Worm (Caenorhabditis elegans): ENCODE measurements around the gene ubc-26.
A peak's percentile ranks its signal among the peaks of the same experiment; 100 is the strongest.

Gene ubc-26

ce11 chrII:2903748-2904147 is 3.6 kb upstream of the ubc-26 start:
- peak; percentile 96 for TF ChIP-seq set-16 (GFP tag; IDR thresholded peaks at IDR 0.05)
- no peak for TF ChIP-seq nhr-111 (GFP tag; optimal IDR thresholded peaks at IDR 0.05)
- TF ChIP-seq daf-12 (tag; optimal IDR thresholded peaks at IDR 0.05), result no peak
- TF ChIP-seq snpc-4 (tag; optimal IDR thresholded peaks at IDR 0.05), result no peak
- TF ChIP-seq spr-3 (GFP tag; optimal IDR thresholded peaks at IDR 0.05), result no peak
- TF ChIP-seq dmd-8 (GFP tag; IDR thresholded peaks at IDR 0.05), result no peak
- TF ChIP-seq nhr-6 (tag; optimal IDR thresholded peaks at IDR 0.05), result no peak
- no peak for TF ChIP-seq zfp-3 (GFP tag; conservative IDR thresholded peaks at IDR 0.05)
- no peak for TF ChIP-seq php-3 (GFP tag; IDR thresholded peaks at IDR 0.05)
- TF ChIP-seq daf-16 (GFP tag; optimal IDR thresholded peaks at IDR 0.05), result no peak
- TF ChIP-seq daf-16 (tag; optimal IDR thresholded peaks at IDR 0.05), result no peak
- no peak for TF ChIP-seq mxl-3 (GFP tag; optimal IDR thresholded peaks at IDR 0.05)
- TF ChIP-seq nhr-10 (tag; optimal IDR thresholded peaks at IDR 0.05), result no peak
- no peak for TF ChIP-seq daf-19 (GFP tag; conservative IDR thresholded peaks at IDR 0.05)
- no peak for TF ChIP-seq ceh-82 (tag; optimal IDR thresholded peaks at IDR 0.05)
- TF ChIP-seq R02D3.7 (tag; optimal IDR thresholded peaks at IDR 0.05), result no peak
- no peak for TF ChIP-seq duxl-1 (tag; optimal IDR thresholded peaks at IDR 0.05; ENCODE audit: poor library complexity)
- TF ChIP-seq aly-2 (tag; optimal IDR thresholded peaks at IDR 0.05), result no peak
- peak; percentile 63 for TF ChIP-seq aha-1 (tag)
- peak; percentile 64; the same call in 1 of the 2 replicates for TF ChIP-seq pha-4 (GFP tag; IDR thresholded peaks at IDR 0.05)
- TF ChIP-seq pha-4 (tag; optimal IDR thresholded peaks at IDR 0.05), result no peak
- TF ChIP-seq ZK337.2 (GFP tag; IDR thresholded peaks at IDR 0.05), result no peak
- TF ChIP-seq zag-1 (tag; optimal IDR thresholded peaks at IDR 0.05), result no peak
- no peak for TF ChIP-seq T26A8.4 (GFP tag; IDR thresholded peaks at IDR 0.05)
- TF ChIP-seq fkh-10 (GFP tag; optimal IDR thresholded peaks at IDR 0.05), result no peak
- TF ChIP-seq sdz-12 (GFP tag; optimal IDR thresholded peaks at IDR 0.05), result no peak

DNA sequence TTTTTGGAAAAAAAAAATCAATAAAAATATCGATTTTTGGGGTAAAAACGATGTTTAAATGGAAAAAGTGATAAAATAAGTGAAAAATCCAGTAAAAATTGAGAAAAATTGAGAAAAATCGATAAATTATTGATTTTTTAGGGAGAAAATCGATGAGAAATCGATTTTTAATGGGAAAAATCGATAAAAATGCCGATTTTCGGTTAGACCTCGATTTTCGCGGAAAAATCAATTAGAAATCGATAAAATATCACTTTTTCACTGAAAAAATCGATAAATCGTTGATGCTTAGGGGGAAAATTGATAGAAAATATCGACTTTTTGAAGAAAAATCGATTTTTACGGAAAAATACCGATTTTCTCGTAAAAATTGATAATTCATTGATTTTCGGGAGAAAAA is 1.0 kb upstream of the ubc-26 start:
- TF ChIP-seq egl-27 (tag; optimal IDR thresholded peaks at IDR 0.05) (no peak), daf-16 (GFP tag; optimal IDR thresholded peaks at IDR 0.05) (no peak), daf-16 (tag; optimal IDR thresholded peaks at IDR 0.05) (no peak), ceh-28 (tag; optimal IDR thresholded peaks at IDR 0.05) (peak; percentile 92)

- no peak for TF ChIP-seq zfp-2 (tag; optimal IDR thresholded peaks at IDR 0.05)
- no peak for TF ChIP-seq hif-1 (tag; optimal IDR thresholded peaks at IDR 0.05)
- TF ChIP-seq aly-2 (tag; optimal IDR thresholded peaks at IDR 0.05), result no peak
- TF ChIP-seq lim-7 (GFP tag; IDR thresholded peaks at IDR 0.05), result no peak
- TF ChIP-seq ceh-82 (tag; optimal IDR thresholded peaks at IDR 0.05), result no peak
Measured at ce11 chrII:2894295-2894694, 5.9 kb downstream of the ubc-26 start, which contains the start of gene sqv-2. Gene sqv-2, minus strand, starts transcription at chrII:2894395.

DNA sequence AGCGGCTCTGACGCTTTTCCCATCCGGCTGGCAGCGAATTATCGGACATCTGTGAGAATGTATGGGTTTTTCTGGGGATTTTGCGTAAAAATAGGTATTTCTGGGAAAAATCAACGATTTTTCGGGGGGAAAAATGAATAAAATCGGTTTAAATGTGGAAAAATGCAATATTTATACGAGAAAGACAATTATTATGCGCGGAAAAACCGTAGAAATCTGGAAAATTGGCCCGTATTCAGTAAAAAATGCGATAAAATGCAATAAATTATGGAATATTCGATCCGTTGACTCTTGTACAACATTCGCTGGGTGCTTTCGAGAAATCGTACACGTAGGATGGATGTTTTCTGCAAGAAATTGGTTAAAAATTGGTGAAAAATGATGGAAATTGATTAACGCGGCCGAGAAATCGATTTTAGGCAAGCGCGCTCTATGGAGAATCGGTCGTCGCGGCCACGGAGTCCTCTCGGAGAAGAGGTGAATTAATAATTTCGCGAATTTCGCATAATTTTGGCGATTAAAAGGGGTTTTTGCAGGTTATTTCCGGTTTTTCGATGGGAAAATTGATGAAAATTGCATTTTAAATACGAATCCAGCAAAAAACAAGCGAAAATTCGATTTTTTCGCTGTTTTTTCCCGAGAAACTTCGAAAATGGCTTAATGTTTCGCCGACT is 11.1 kb downstream of the ubc-26 start, which contains the start of gene pinn-1:
Gene pinn-1, minus strand, starts transcription at position 51 of the 674 bp plus-strand sequence.
- TF ChIP-seq dmd-8 (GFP tag; IDR thresholded peaks at IDR 0.05) (no peak), tag-97 (GFP tag; IDR thresholded peaks at IDR 0.05) (peak; percentile 87; the same call in 1 of the 2 replicates), daf-8 (GFP tag; IDR thresholded peaks at IDR 0.05) (no peak), F37D6.2 (tag; optimal IDR thresholded peaks at IDR 0.05) (peak; percentile 65), nhr-10 (tag; optimal IDR thresholded peaks at IDR 0.05) (no peak), hif-1 (tag; optimal IDR thresholded peaks at IDR 0.05) (peak in 1 of 2 experiments; percentile 94), R02D3.7 (tag; optimal IDR thresholded peaks at IDR 0.05) (no peak), ceh-82 (tag; optimal IDR thresholded peaks at IDR 0.05) (no peak), daf-19 (GFP tag; conservative IDR thresholded peaks at IDR 0.05) (no peak), attf-4 (tag; optimal IDR thresholded peaks at IDR 0.05) (no peak), daf-12 (tag; optimal IDR thresholded peaks at IDR 0.05) (no peak), madf-9 (GFP tag; conservative IDR thresholded peaks at IDR 0.05) (peak; percentile 88), unc-62 (GFP tag; optimal IDR thresholded peaks at IDR 0.05 in 1 of 2) (no peak), unc-62 (tag; optimal IDR thresholded peaks at IDR 0.05) (no peak), madf-5 (GFP tag; IDR thresholded peaks at IDR 0.05) (peak; percentile 67 to 85; a peak in 2 of 4 replicates), nhr-6 (tag; optimal IDR thresholded peaks at IDR 0.05) (peak; percentile 55), T26A8.4 (GFP tag; IDR thresholded peaks at IDR 0.05) (peak; percentile 79), aha-1 (tag) (peak; percentile 94), aly-2 (tag; optimal IDR thresholded peaks at IDR 0.05) (no peak), mep-1 (tag; optimal IDR thresholded peaks at IDR 0.05) (peak; percentile 80), ceh-20 (GFP tag; IDR thresholded peaks at IDR 0.05) (peak; percentile 91), ztf-7 (tag; optimal IDR thresholded peaks at IDR 0.05) (peak; percentile 77), nhr-77 (tag; optimal IDR thresholded peaks at IDR 0.05) (peak; percentile 53), zfp-2 (tag; optimal IDR thresholded peaks at IDR 0.05) (peak; percentile 26), lin-29 (GFP tag; IDR thresholded peaks at IDR 0.05) (no peak), vab-7 (GFP tag; IDR thresholded peaks at IDR 0.05) (peak; percentile 74), egl-27 (tag; optimal IDR thresholded peaks at IDR 0.05) (no peak)
